Worm (Caenorhabditis elegans): ENCODE data around the gene mrt-2.
"Not testable (repeated sequence)": the region's sequence is repeated elsewhere in the genome, so short reads cannot be mapped to it uniquely, and the experiment has no call there.

mrt-2 gene

ce11 chrIII:11787376-11787775 is 40.8 kb downstream of the mrt-2 start, which contains the start of gene C24H11.1:
TSS of gene C24H11.1 (plus strand) at chrIII:11787676.
- TF ChIP-seq unc-62 (GFP tag; optimal IDR thresholded peaks at IDR 0.05) = not testable (repeated sequence)

ce11 chrIII:11789480-11789879 is 42.9 kb downstream of the mrt-2 start:
- no peak for TF ChIP-seq unc-62 (GFP tag; optimal IDR thresholded peaks at IDR 0.05)

ce11 chrIII:11792295-11793256 is 46.0 kb downstream of the mrt-2 start, which contains the start of gene C24H11.2:
TSS of gene C24H11.2 (minus strand) at chrIII:11792345.
- not testable (repeated sequence) for TF ChIP-seq unc-62 (GFP tag; optimal IDR thresholded peaks at IDR 0.05)

DNA sequence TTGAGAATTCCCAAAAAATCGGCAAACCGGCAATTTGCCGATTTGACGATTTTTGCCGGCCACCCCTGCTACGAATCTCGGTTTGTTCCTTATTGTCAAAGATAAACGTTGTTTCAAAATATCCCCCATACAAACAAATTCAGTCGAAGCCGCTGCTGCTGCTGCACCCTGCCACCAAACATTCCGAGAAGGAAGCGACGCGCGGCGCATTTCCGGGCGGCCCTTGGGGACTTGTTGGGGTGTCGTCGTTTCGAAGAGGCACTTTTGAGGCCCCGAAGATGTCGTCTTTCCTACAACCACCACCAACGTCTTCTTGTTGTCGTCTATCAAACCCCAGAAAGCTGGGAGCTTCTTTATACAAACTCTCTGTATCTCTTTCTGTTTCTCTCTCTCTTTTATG is 47.8 kb downstream of the mrt-2 start:
- no peak for TF ChIP-seq unc-62 (GFP tag; optimal IDR thresholded peaks at IDR 0.05)

DNA sequence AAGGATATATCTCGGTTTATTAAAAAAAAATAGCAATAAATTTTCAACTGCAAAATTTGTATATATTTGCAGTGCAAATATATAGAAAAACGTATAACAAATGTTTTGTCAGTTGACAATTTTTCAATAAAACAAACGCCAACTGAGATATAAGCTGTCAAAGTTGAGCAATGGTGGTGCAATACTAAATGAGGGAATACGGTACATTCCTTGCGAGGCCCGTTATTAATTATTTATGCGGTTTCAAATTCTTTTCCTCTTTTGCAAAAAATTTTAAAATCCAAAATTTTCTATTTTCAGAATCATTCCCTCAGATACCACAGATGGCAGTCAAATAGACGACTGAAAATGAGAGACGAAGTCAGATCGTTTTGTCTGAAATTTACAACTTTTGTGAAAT is 48.9 kb downstream of the mrt-2 start, which contains the start of gene twk-39:
twk-39 (plus strand) TSS at position 301 of the 400 bp plus-strand sequence.
- TF ChIP-seq unc-62 (GFP tag; optimal IDR thresholded peaks at IDR 0.05) = no peak

All from whole organism, dauer.